Worm (Caenorhabditis elegans): ENCODE measurements around the gene srlf-35.

DNA sequence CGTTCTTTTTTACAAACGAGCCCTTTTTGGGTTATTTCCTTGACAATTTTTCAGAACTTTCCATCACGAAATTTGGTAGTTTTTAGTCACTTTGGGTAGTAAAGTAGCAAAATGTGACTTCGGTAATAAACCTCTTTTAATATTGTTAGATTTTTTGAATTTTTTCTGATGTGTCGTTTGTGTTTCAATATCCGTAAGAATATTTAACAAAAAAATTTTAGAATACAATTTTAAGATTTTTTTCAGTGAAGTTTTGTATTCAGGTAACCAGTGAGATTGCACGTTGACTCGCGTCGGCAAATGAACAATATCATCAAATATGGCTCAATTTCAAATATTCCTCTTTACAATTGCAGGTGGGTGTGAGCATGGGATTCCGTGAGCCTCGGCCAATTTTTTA, 31.2 kb upstream of the srlf-35 start, which contains the start of gene srt-31:
- TF ChIP-seq lin-13 (GFP tag; optimal IDR thresholded peaks at IDR 0.05) (no peak), ctbp-1 (GFP tag; IDR thresholded peaks at IDR 0.05) (no peak), ceh-82 (tag; optimal IDR thresholded peaks at IDR 0.05) (no peak), nhr-237 (tag; optimal IDR thresholded peaks at IDR 0.05) (no peak), rbr-2 (tag; optimal IDR thresholded peaks at IDR 0.05) (no peak), nhr-76 (tag; optimal IDR thresholded peaks at IDR 0.05) (no peak), ZK546.5 (tag; optimal IDR thresholded peaks at IDR 0.05) (no peak), zag-1 (tag; optimal IDR thresholded peaks at IDR 0.05) (no peak), snpc-4 (tag; optimal IDR thresholded peaks at IDR 0.05) (no peak)
